Fruit fly (Drosophila melanogaster) whole organism, embryonic: ENCODE measurements around the gene Gad1.
A peak's percentile ranks its signal among the peaks of the same experiment; 100 is the strongest.

Experiments used
- Atf-2 ChIP-seq: fragments of 200-800 bp; sonication (Bioruptor generic); optimal IDR thresholded peaks from 2 replicates; lab custom pipeline; 2016; ENCODE audit warnings: missing biosample characterization, missing genetic modification characterization
- BtbVII ChIP-seq: fragments of 200-800 bp; sonication (Bioruptor generic); optimal IDR thresholded peaks from 3 replicates; lab custom pipeline; 2017; ENCODE audit warnings: missing biosample characterization, mild to moderate bottlenecking, missing genetic modification characterization
- CG12299 ChIP-seq: fragments of 200-800 bp; sonication (Bioruptor generic); optimal IDR thresholded peaks from 2 replicates; lab custom pipeline; 2018; ENCODE audit warnings: missing biosample characterization, mild to moderate bottlenecking, missing genetic modification characterization
- CG15601 ChIP-seq: fragments of 200-800 bp; sonication (Bioruptor generic); optimal IDR thresholded peaks from 3 replicates; lab custom pipeline; 2019; ENCODE audit warnings: missing biosample characterization, mild to moderate bottlenecking, missing genetic modification characterization, moderate library complexity
- CG1602 ChIP-seq: fragments of 200-800 bp; sonication (Bioruptor generic); optimal IDR thresholded peaks from 3 replicates; lab custom pipeline; 2016; ENCODE audit warnings: missing biosample characterization, missing genetic modification characterization
- CG16815 ChIP-seq: fragments of 200-800 bp; sonication (Bioruptor generic); optimal IDR thresholded peaks from 3 replicates; lab custom pipeline; 2017; ENCODE audit warnings: missing biosample characterization, mild to moderate bottlenecking, missing genetic modification characterization
- CG17829 ChIP-seq: fragments of 200-800 bp; optimal IDR thresholded peaks from 2 replicates; lab custom pipeline; 2019; ENCODE audit warnings: missing biosample characterization, mild to moderate bottlenecking, missing genetic modification characterization, moderate library complexity
- CG2120 ChIP-seq: fragments of 200-800 bp; sonication (Bioruptor generic); optimal IDR thresholded peaks from 3 replicates; lab custom pipeline; 2016; ENCODE audit warnings: missing biosample characterization, missing genetic modification characterization
- CG2712 ChIP-seq: fragments of 200-800 bp; optimal IDR thresholded peaks from 3 replicates; lab custom pipeline; 2019; ENCODE audit warnings: missing biosample characterization, mild to moderate bottlenecking, missing genetic modification characterization, moderate library complexity
- CG2889 ChIP-seq: fragments of 200-800 bp; sonication (Bioruptor generic); IDR thresholded peaks from 3 replicates; pipeline ENCODE4 v1.3.6; 2022; ENCODE audit warnings: missing biosample characterization, missing genetic modification characterization
- CG32767 ChIP-seq: fragments of 200-800 bp; sonication (Bioruptor generic); IDR thresholded peaks from 2 replicates; pipeline ENCODE4 v1.3.6; 2022; ENCODE audit warnings: missing biosample characterization, missing genetic modification characterization
- CG4404 ChIP-seq: fragments of 200-800 bp; sonication (Bioruptor generic); IDR thresholded peaks from 2 replicates; pipeline ENCODE4 v1.3.6; 2022; ENCODE audit warnings: missing biosample characterization, missing genetic modification characterization
- CG7357 ChIP-seq: fragments of 200-800 bp; sonication (Bioruptor generic); IDR thresholded peaks from 3 replicates; pipeline ENCODE4 v1.3.6; 2022; ENCODE audit warnings: missing biosample characterization, missing genetic modification characterization
- CG7745 ChIP-seq: fragments of 200-800 bp; sonication (Bioruptor generic); optimal IDR thresholded peaks from 2 replicates; lab custom pipeline; 2018; ENCODE audit warnings: missing biosample characterization, mild to moderate bottlenecking, missing genetic modification characterization, moderate library complexity
- CG9876 ChIP-seq: fragments of 200-800 bp; sonication (Bioruptor generic); optimal IDR thresholded peaks from 2 replicates; lab custom pipeline; 2016; ENCODE audit warnings: missing biosample characterization, missing genetic modification characterization
- CTCF ChIP-seq: fragments of 200-800 bp; sonication (Bioruptor generic); optimal IDR thresholded peaks from 2 replicates; lab custom pipeline; 2017; ENCODE audit warnings: missing biosample characterization, mild to moderate bottlenecking, missing genetic modification characterization, moderate library complexity
- Elba2 ChIP-seq: fragments of 200-800 bp; sonication (Bioruptor generic); optimal IDR thresholded peaks from 3 replicates; lab custom pipeline; 2016; ENCODE audit warnings: missing biosample characterization, missing genetic modification characterization
- Gug ChIP-seq: fragments of 200-800 bp; sonication (Bioruptor generic); IDR thresholded peaks from 4 replicates; pipeline ENCODE4 v1.3.6; 2022; ENCODE audit warnings: missing biosample characterization, missing genetic modification characterization
- Hr78 ChIP-seq, 2 experiments: fragments of 200-800 bp in 1 of 2; fragments of >200 bp in 1 of 2; sonication (Bioruptor generic) in 1 of 2; optimal IDR thresholded peaks; 2 replicates each; lab custom pipeline; 2017 to 2019; ENCODE audit warnings: missing biosample characterization in 2 of 2, missing genetic modification characterization in 2 of 2, mild to moderate bottlenecking in 1 of 2, moderate library complexity in 1 of 2
- Jarid2 ChIP-seq: fragments of 200-800 bp; sonication (Bioruptor generic); optimal IDR thresholded peaks from 3 replicates; lab custom pipeline; 2017; ENCODE audit warnings: mild to moderate bottlenecking, missing biosample characterization, missing genetic modification reagents, missing genetic modification characterization
- Myb ChIP-seq: fragments of 200-800 bp; sonication (Bioruptor generic); optimal IDR thresholded peaks from 2 replicates; lab custom pipeline; 2016; ENCODE audit warnings: missing biosample characterization, missing genetic modification characterization
- NC2α ChIP-seq: fragments of 200-800 bp; sonication (Bioruptor generic); optimal IDR thresholded peaks from 2 replicates; lab custom pipeline; 2016; ENCODE audit warnings: missing biosample characterization, missing genetic modification characterization
- PHDP ChIP-seq: fragments of 200-800 bp; sonication (Bioruptor generic); optimal IDR thresholded peaks from 3 replicates; lab custom pipeline; 2018; ENCODE audit warnings: missing biosample characterization, mild to moderate bottlenecking, missing genetic modification characterization, moderate library complexity
- Six4 ChIP-seq: fragments of 200-800 bp; sonication (Bioruptor generic); optimal IDR thresholded peaks from 2 replicates; lab custom pipeline; 2016; ENCODE audit warnings: missing biosample characterization, missing genetic modification characterization
- Sox100B ChIP-seq: fragments of 200-800 bp; sonication (Bioruptor generic); optimal IDR thresholded peaks from 3 replicates; lab custom pipeline; 2018; ENCODE audit warnings: missing biosample characterization, mild to moderate bottlenecking, missing genetic modification characterization
- Vsx1 ChIP-seq: fragments of 200-800 bp; sonication (Bioruptor generic); optimal IDR thresholded peaks from 2 replicates; lab custom pipeline; 2017; ENCODE audit warnings: missing biosample characterization, mild to moderate bottlenecking, missing genetic modification characterization, missing genetic modification reagents
- ab ChIP-seq: fragments of 200-800 bp; sonication (Bioruptor generic); optimal IDR thresholded peaks from 2 replicates; lab custom pipeline; 2016; ENCODE audit warnings: missing biosample characterization, missing genetic modification characterization
- abd-A ChIP-seq: fragments of 200-800 bp; sonication (Bioruptor generic); optimal IDR thresholded peaks from 3 replicates; lab custom pipeline; 2019; ENCODE audit warnings: missing biosample characterization, mild to moderate bottlenecking, missing genetic modification characterization, moderate library complexity
- ap ChIP-seq: fragments of 200-800 bp; sonication (Bioruptor generic); IDR thresholded peaks from 2 replicates; pipeline ENCODE4 v1.3.6; 2022; ENCODE audit warnings: missing biosample characterization, missing genetic modification characterization
- chn ChIP-seq: fragments of 200-800 bp; sonication (Bioruptor generic); optimal IDR thresholded peaks from 2 replicates; lab custom pipeline; 2016; ENCODE audit warnings: missing biosample characterization, missing genetic modification characterization
- crc ChIP-seq: fragments of 200-800 bp; sonication (Bioruptor generic); optimal IDR thresholded peaks from 2 replicates; lab custom pipeline; 2016; ENCODE audit warnings: missing biosample characterization, missing genetic modification characterization
- crp ChIP-seq, 2 experiments: fragments of 200-800 bp; sonication (Bioruptor generic); optimal IDR thresholded peaks; 2 replicates in 1 of 2; 3 replicates in 1 of 2; lab custom pipeline; 2017; ENCODE audit warnings: missing biosample characterization in 2 of 2, missing genetic modification characterization in 2 of 2, mild to moderate bottlenecking in 1 of 2, moderate library complexity in 1 of 2
- dmrt99B ChIP-seq: fragments of 200-800 bp; sonication (Bioruptor generic); optimal IDR thresholded peaks from 2 replicates; lab custom pipeline; 2018; ENCODE audit warnings: missing biosample characterization, mild to moderate bottlenecking, missing genetic modification characterization, moderate library complexity
- ewg ChIP-seq: fragments of 200-800 bp; sonication (Bioruptor generic); optimal IDR thresholded peaks from 3 replicates; lab custom pipeline; 2017; ENCODE audit warnings: mild to moderate bottlenecking, missing biosample characterization, missing genetic modification reagents, missing genetic modification characterization
- fd3F ChIP-seq: fragments of 200-800 bp; sonication (Bioruptor generic); optimal IDR thresholded peaks from 2 replicates; lab custom pipeline; 2018; ENCODE audit warnings: missing biosample characterization, mild to moderate bottlenecking, missing genetic modification characterization, moderate library complexity
- gfzf ChIP-seq: fragments of 200-800 bp; sonication (Bioruptor generic); optimal IDR thresholded peaks from 2 replicates; lab custom pipeline; 2016; ENCODE audit warnings: missing biosample characterization, mild to moderate bottlenecking, missing genetic modification characterization, moderate library complexity
- gsb-n ChIP-seq: fragments of 200-800 bp; sonication (Bioruptor generic); optimal IDR thresholded peaks from 3 replicates; lab custom pipeline; 2018; ENCODE audit warnings: missing biosample characterization, mild to moderate bottlenecking, missing genetic modification characterization
- klu ChIP-seq: fragments of 200-800 bp; sonication (Bioruptor generic); IDR thresholded peaks from 2 replicates; pipeline ENCODE4 v1.3.6; 2022; ENCODE audit warnings: missing biosample characterization, missing genetic modification characterization
- lab ChIP-seq: fragments of 200-800 bp; sonication (Bioruptor generic); optimal IDR thresholded peaks from 3 replicates; lab custom pipeline; 2017; ENCODE audit warnings: missing biosample characterization, missing genetic modification characterization, mild to moderate bottlenecking, moderate library complexity, missing genetic modification reagents
- lola ChIP-seq, 3 experiments: fragments of >200 bp in 2 of 3; fragments of 200-800 bp in 1 of 3; sonication (Bioruptor generic) in 1 of 3; optimal IDR thresholded peaks; 2 replicates each; lab custom pipeline; 2017 to 2019; ENCODE audit warnings: missing biosample characterization in 3 of 3, missing genetic modification characterization in 3 of 3, mild to moderate bottlenecking in 1 of 3, moderate library complexity in 1 of 3
- mirr ChIP-seq: fragments of 200-800 bp; sonication (Bioruptor generic); optimal IDR thresholded peaks from 3 replicates; lab custom pipeline; 2018; ENCODE audit warnings: missing biosample characterization, mild to moderate bottlenecking, missing genetic modification characterization
- nau ChIP-seq: fragments of 200-800 bp; sonication (Bioruptor generic); optimal IDR thresholded peaks from 3 replicates; lab custom pipeline; 2017; ENCODE audit warnings: missing biosample characterization, mild to moderate bottlenecking, missing genetic modification characterization, missing genetic modification reagents
- odd ChIP-seq: fragments of 200-800 bp; sonication (Bioruptor generic); optimal IDR thresholded peaks from 2 replicates; lab custom pipeline; 2017; ENCODE audit warnings: missing biosample characterization, mild to moderate bottlenecking, missing genetic modification characterization
- pum ChIP-seq: fragments of 200-800 bp; sonication (Bioruptor generic); optimal IDR thresholded peaks from 2 replicates; lab custom pipeline; 2016; ENCODE audit warnings: missing biosample characterization, missing genetic modification characterization
- pzg ChIP-seq: fragments of 200-800 bp; sonication (Bioruptor generic); optimal IDR thresholded peaks from 3 replicates; lab custom pipeline; 2018; ENCODE audit warnings: missing biosample characterization, mild to moderate bottlenecking, missing genetic modification characterization, moderate library complexity
- ro ChIP-seq: fragments of 200-800 bp; sonication (Bioruptor generic); IDR thresholded peaks from 2 replicates; pipeline ENCODE4 v1.3.6; 2022; ENCODE audit warnings: missing biosample characterization, missing genetic modification characterization
- sd ChIP-seq: fragments of 200-800 bp; sonication (Bioruptor generic); optimal IDR thresholded peaks from 3 replicates; lab custom pipeline; 2018; ENCODE audit warnings: missing biosample characterization, mild to moderate bottlenecking, missing genetic modification characterization, moderate library complexity
- seq ChIP-seq: fragments of 200-800 bp; sonication (Bioruptor generic); IDR thresholded peaks from 2 replicates; pipeline ENCODE4 v1.3.6; 2022; ENCODE audit warnings: missing biosample characterization, missing genetic modification characterization
- shn ChIP-seq: fragments of 200-800 bp; sonication (Bioruptor generic); optimal IDR thresholded peaks from 3 replicates; lab custom pipeline; 2016; ENCODE audit warnings: missing biosample characterization, missing genetic modification characterization
- sug ChIP-seq: fragments of 200-800 bp; optimal IDR thresholded peaks from 2 replicates; lab custom pipeline; 2019; ENCODE audit warnings: missing biosample characterization, mild to moderate bottlenecking, missing genetic modification characterization, moderate library complexity
- vvl ChIP-seq: fragments of 200-800 bp; sonication (Bioruptor generic); IDR thresholded peaks from 2 replicates; pipeline ENCODE4 v1.3.6; 2022; ENCODE audit warnings: missing biosample characterization, missing genetic modification characterization

The Gad1 gene

dm6 chr3L:4071561-4072049 lies 16.9 kb downstream of the Gad1 start, which contains the start of gene wit (continued):
- TF ChIP-seq Gug (GFP tag; lab: Robert Waterston, UW): no peak
- TF ChIP-seq crc: no peak
- no peak for TF ChIP-seq ro
- 0 out of 2 replicates have a peak, but pooled peaks have one; percentile 16 for TF ChIP-seq CG32767 (GFP tag; lab: Robert Waterston, UW)
- no peak for TF ChIP-seq lola (GFP tag; optimal IDR thresholded peaks at IDR 0.05; lab: Kevin White, UChicago)
- peak; percentile 66 for TF ChIP-seq BtbVII (GFP tag; lab: Kevin White, UChicago)
- no peak for TF ChIP-seq chn (GFP tag; lab: Kevin White, UChicago)
- no peak for TF ChIP-seq CG9876
- no peak for TF ChIP-seq Sox100B (GFP tag; lab: Kevin White, UChicago)
- TF ChIP-seq Jarid2 (GFP tag; lab: Kevin White, UChicago): peak; percentile 68
- TF ChIP-seq CG2889: no peak
- TF ChIP-seq CG7745: no peak
- peak; percentile 32 for TF ChIP-seq gfzf (GFP tag; lab: Kevin White, UChicago)
- TF ChIP-seq nau (GFP tag; lab: Kevin White, UChicago): peak; percentile 41
- no peak for TF ChIP-seq ab
- no peak for TF ChIP-seq CG7357
- no peak for TF ChIP-seq fd3F
- TF ChIP-seq crp (GFP tag; optimal IDR thresholded peaks at IDR 0.05; lab: Kevin White, UChicago): no peak
- TF ChIP-seq ewg (GFP tag; lab: Kevin White, UChicago): no peak
- no peak for TF ChIP-seq CG17829 (tag; lab: Kevin White, UChicago)
- no peak for TF ChIP-seq CTCF (GFP tag; lab: Kevin White, UChicago)
- peak; percentile 47 for TF ChIP-seq PHDP (tag; lab: Kevin White, UChicago)
- peak; percentile 58 for TF ChIP-seq CG2120 (GFP tag; lab: Kevin White, UChicago)
- no peak for TF ChIP-seq Myb (GFP tag; lab: Kevin White, UChicago)
- no peak for TF ChIP-seq seq (GFP tag; lab: Robert Waterston, UW)
- no peak for TF ChIP-seq dmrt99B
- no peak for TF ChIP-seq CG2712
- no peak for TF ChIP-seq pum
- TF ChIP-seq mirr: peak; percentile 27
- no peak for TF ChIP-seq pzg (GFP tag; lab: Kevin White, UChicago)
- no peak for TF ChIP-seq Six4 (GFP tag; lab: Kevin White, UChicago)
- TF ChIP-seq Elba2 (GFP tag; lab: Kevin White, UChicago): no peak
- peak; percentile 22 for TF ChIP-seq sug (tag; lab: Kevin White, UChicago)
- TF ChIP-seq abd-A (tag; lab: Kevin White, UChicago): peak; percentile 55
- no peak; the same call in 1 of the 2 replicates for TF ChIP-seq vvl
- no peak for TF ChIP-seq CG16815 (GFP tag; lab: Kevin White, UChicago)
- TF ChIP-seq odd (GFP tag; lab: Kevin White, UChicago): peak; percentile 45
- TF ChIP-seq CG12299 (tag; lab: Kevin White, UChicago): peak; percentile 21
- TF ChIP-seq Vsx1 (GFP tag; lab: Kevin White, UChicago): peak; percentile 57
- TF ChIP-seq sd (tag; lab: Kevin White, UChicago): peak; percentile 87
- TF ChIP-seq Atf-2 (GFP tag; lab: Kevin White, UChicago): no peak
- TF ChIP-seq CG15601: no peak
- no peak for TF ChIP-seq shn (GFP tag; lab: Kevin White, UChicago)
- TF ChIP-seq lab (GFP tag; lab: Kevin White, UChicago): peak; percentile 60
- TF ChIP-seq Hr78 (GFP tag; optimal IDR thresholded peaks at IDR 0.05; lab: Kevin White, UChicago): no peak
- no peak for TF ChIP-seq gsb-n (tag; lab: Kevin White, UChicago)
- TF ChIP-seq ap: no peak
- TF ChIP-seq CG4404: no peak
- no peak for TF ChIP-seq CG1602 (GFP tag; lab: Kevin White, UChicago)
- TF ChIP-seq NC2α: no peak
- no peak for TF ChIP-seq klu (GFP tag; lab: Robert Waterston, UW)
